Worm (Caenorhabditis elegans) whole organism, young adult: ENCODE data around the gene srt-52.

ENCODE experiments used
- B0035.1 ChIP-seq: sonication (generic microtip); optimal IDR thresholded peaks from 2 replicates; lab custom pipeline; 2016; ENCODE audit warnings: missing genetic modification characterization, mild to moderate bottlenecking, missing compliant biosample characterization, missing genotype, missing genetic modification reagents
- B0261.1 ChIP-seq: sonication (generic microtip); optimal IDR thresholded peaks from 2 replicates; lab custom pipeline; 2016; ENCODE audit warnings: mild to moderate bottlenecking, missing genetic modification characterization, moderate library complexity, missing compliant biosample characterization
- C06A6.2 ChIP-seq: fragments of 200-800 bp; sonication (Bioruptor generic); conservative IDR thresholded peaks from 2 replicates; pipeline ENCODE4 v1.3.6; 2022; ENCODE audit warnings: missing genetic modification characterization, missing compliant biosample characterization
- C17E4.6 ChIP-seq: fragments of 200-800 bp; sonication (Bioruptor generic); IDR thresholded peaks from 2 replicates; pipeline ENCODE4 v1.3.6; 2022; ENCODE audit warnings: missing genetic modification reagents, missing genetic modification characterization, missing compliant biosample characterization
- F22D6.2 ChIP-seq: sonication (generic microtip); optimal IDR thresholded peaks from 2 replicates; lab custom pipeline; 2016; ENCODE audit warnings: mild to moderate bottlenecking, missing genetic modification characterization, missing compliant biosample characterization
- F52B5.7 ChIP-seq: sonication (generic microtip); optimal IDR thresholded peaks from 2 replicates; lab custom pipeline; 2016; ENCODE audit warnings: mild to moderate bottlenecking, missing genetic modification characterization, missing compliant biosample characterization
- F55B11.4 ChIP-seq: sonication (generic microtip); optimal IDR thresholded peaks from 2 replicates; lab custom pipeline; 2016; ENCODE audit warnings: missing compliant biosample characterization, missing genetic modification characterization, borderline replicate concordance; ENCODE audit not compliant: insufficient read depth
- T07F8.4 ChIP-seq: sonication (generic microtip); optimal IDR thresholded peaks from 2 replicates; lab custom pipeline; 2016; ENCODE audit warnings: mild to moderate bottlenecking, missing genetic modification characterization, moderate library complexity, missing compliant biosample characterization
- Y53G8AR.9 ChIP-seq: fragments of 200-800 bp; sonication (Bioruptor generic); conservative IDR thresholded peaks from 2 replicates; pipeline ENCODE4 v1.3.6; 2022; ENCODE audit warnings: missing genetic modification reagents, missing genetic modification characterization, missing compliant biosample characterization
- Y56A3A.18 ChIP-seq: fragments of 200-800 bp; sonication (Bioruptor generic); IDR thresholded peaks from 2 replicates; pipeline ENCODE4 v1.3.6; 2022; ENCODE audit warnings: missing genetic modification reagents, missing genetic modification characterization, missing compliant biosample characterization
- Y67H2A.10 ChIP-seq: fragments of 200-800 bp; sonication (Bioruptor generic); conservative IDR thresholded peaks from 2 replicates; pipeline ENCODE4 v1.3.6; 2022; ENCODE audit warnings: missing genetic modification reagents, missing genetic modification characterization, missing compliant biosample characterization
- Y79H2A.3 ChIP-seq: fragments of 200-800 bp; sonication (Bioruptor generic); conservative IDR thresholded peaks from 2 replicates; pipeline ENCODE4 v1.3.6; 2022; ENCODE audit warnings: missing genetic modification reagents, missing genetic modification characterization, missing compliant biosample characterization
- attf-6 ChIP-seq: fragments of 200-800 bp; sonication (Bioruptor generic); IDR thresholded peaks from 2 replicates; pipeline ENCODE4 v1.3.6; 2022; ENCODE audit warnings: missing genetic modification reagents, missing genetic modification characterization, missing compliant biosample characterization
- ceh-27 ChIP-seq: fragments of 200-800 bp; sonication (Bioruptor generic); optimal IDR thresholded peaks from 2 replicates; lab custom pipeline; 2018; ENCODE audit warnings: mild to moderate bottlenecking, missing genetic modification characterization, moderate library complexity, missing compliant biosample characterization
- ceh-91 ChIP-seq: fragments of 200-800 bp; sonication (Bioruptor generic); IDR thresholded peaks from 2 replicates; pipeline ENCODE4 v1.3.6; 2022; ENCODE audit warnings: missing genetic modification reagents, missing genetic modification characterization, missing compliant biosample characterization
- chd-7 ChIP-seq: sonication (generic microtip); optimal IDR thresholded peaks from 2 replicates; lab custom pipeline; 2016; ENCODE audit warnings: mild to moderate bottlenecking, missing genetic modification characterization, moderate library complexity, missing compliant biosample characterization
- dox-1 ChIP-seq: fragments of 200-800 bp; sonication (Bioruptor generic); IDR thresholded peaks from 2 replicates; pipeline ENCODE4 v1.3.6; 2022; ENCODE audit warnings: missing genetic modification reagents, missing genetic modification characterization, missing compliant biosample characterization
- efl-1 ChIP-seq: fragments of 150-350 bp; optimal IDR thresholded peaks from 2 replicates; lab custom pipeline; 2014; ENCODE audit warnings: missing biosample characterization, missing genetic modification reagents, missing genetic modification characterization
- egl-18 ChIP-seq: fragments of 200-800 bp; sonication (Bioruptor generic); IDR thresholded peaks from 2 replicates; pipeline ENCODE4 v1.3.6; 2022; ENCODE audit warnings: missing genetic modification reagents, missing genetic modification characterization, missing compliant biosample characterization
- fkh-3 ChIP-seq: sonication (generic microtip); optimal IDR thresholded peaks from 2 replicates; lab custom pipeline; 2016; ENCODE audit warnings: mild to moderate bottlenecking, missing genetic modification characterization, missing compliant biosample characterization
- hmg-1.2 ChIP-seq: fragments of 200-800 bp; sonication (Bioruptor generic); IDR thresholded peaks from 2 replicates; pipeline ENCODE4 v1.3.6; 2022; ENCODE audit warnings: missing genetic modification reagents, missing genetic modification characterization, missing compliant biosample characterization
- let-526 ChIP-seq: fragments of 200-800 bp; sonication (Bioruptor generic); IDR thresholded peaks from 2 replicates; pipeline ENCODE4 v1.3.6; 2022; ENCODE audit warnings: missing genetic modification reagents, missing genetic modification characterization, missing compliant biosample characterization
- lin-54 ChIP-seq: fragments of 200-800 bp; sonication (Bioruptor generic); optimal IDR thresholded peaks from 2 replicates; lab custom pipeline; 2018; ENCODE audit warnings: mild to moderate bottlenecking, missing genetic modification characterization, missing compliant biosample characterization
- lir-1 ChIP-seq: fragments of 200-800 bp; sonication (Bioruptor generic); conservative IDR thresholded peaks from 2 replicates; pipeline ENCODE4 v1.3.6; 2022; ENCODE audit warnings: missing genetic modification reagents, missing genetic modification characterization, missing compliant biosample characterization
- lsy-27 ChIP-seq: sonication (generic microtip); optimal IDR thresholded peaks from 2 replicates; lab custom pipeline; 2017; ENCODE audit warnings: missing genetic modification characterization, mild to moderate bottlenecking, missing compliant biosample characterization, antibody characterized with exemption, missing genotype, borderline replicate concordance; ENCODE audit not compliant: insufficient read depth
- madf-8 ChIP-seq: fragments of 200-800 bp; sonication (Bioruptor generic); conservative IDR thresholded peaks from 2 replicates; pipeline ENCODE4 v1.3.6; 2022; ENCODE audit warnings: missing genetic modification reagents, missing genetic modification characterization, missing compliant biosample characterization
- mel-28 ChIP-seq: sonication (generic microtip); optimal IDR thresholded peaks from 2 replicates; lab custom pipeline; 2016; ENCODE audit warnings: borderline replicate concordance, mild to moderate bottlenecking, missing genetic modification characterization, missing compliant biosample characterization
- mes-4 ChIP-seq: sonication (generic microtip); optimal IDR thresholded peaks from 2 replicates; lab custom pipeline; 2016; ENCODE audit warnings: missing genotype, missing genetic modification characterization, missing compliant biosample characterization
- mxl-1 ChIP-seq: sonication (generic microtip); optimal IDR thresholded peaks from 2 replicates; lab custom pipeline; 2016; ENCODE audit warnings: missing genetic modification characterization, missing compliant biosample characterization
- nfya-2 ChIP-seq: fragments of 200-800 bp; sonication (Bioruptor generic); IDR thresholded peaks from 2 replicates; pipeline ENCODE4 v1.3.6; 2022; ENCODE audit warnings: missing genetic modification reagents, missing genetic modification characterization, missing compliant biosample characterization
- nhr-120 ChIP-seq: fragments of 200-800 bp; sonication (Bioruptor generic); IDR thresholded peaks from 2 replicates; pipeline ENCODE4 v1.3.6; 2022; ENCODE audit warnings: missing genetic modification characterization, missing compliant biosample characterization
- nhr-80 ChIP-seq: sonication (generic microtip); optimal IDR thresholded peaks from 2 replicates; lab custom pipeline; 2016; ENCODE audit warnings: missing genetic modification characterization, missing compliant biosample characterization
- rec-8 ChIP-seq, 2 experiments: sonication (generic microtip); optimal IDR thresholded peaks; 2 replicates each; lab custom pipeline; 2016; ENCODE audit warnings: mild to moderate bottlenecking in 2 of 2, missing genetic modification characterization in 2 of 2, missing genetic modification reagents in 2 of 2, missing genotype in 2 of 2, missing biosample characterization in 1 of 2, missing compliant biosample characterization in 1 of 2, moderate library complexity in 1 of 2
- repo-1 ChIP-seq: sonication (generic microtip); optimal IDR thresholded peaks from 2 replicates; lab custom pipeline; 2017; ENCODE audit warnings: mild to moderate bottlenecking, missing genetic modification characterization, missing compliant biosample characterization
- rpc-1 ChIP-seq, 2 experiments: fragments of 150-350 bp in 1 of 2; sonication (generic microtip) in 1 of 2; optimal IDR thresholded peaks; 2 replicates each; lab custom pipeline; 2014 to 2018; ENCODE audit warnings: missing biosample characterization in 1 of 2, missing genetic modification characterization in 1 of 2, missing genetic modification reagents in 1 of 2, missing genotype in 1 of 2
- snpc-3.4 ChIP-seq: sonication (generic microtip); optimal IDR thresholded peaks from 2 replicates; lab custom pipeline; 2017; ENCODE audit warnings: missing genetic modification characterization, mild to moderate bottlenecking, missing compliant biosample characterization, antibody characterized with exemption, moderate library complexity, missing genotype, missing genetic modification reagents
- somi-1 ChIP-seq: fragments of 200-800 bp; sonication (Bioruptor generic); optimal IDR thresholded peaks from 2 replicates; lab custom pipeline; 2018; ENCODE audit warnings: mild to moderate bottlenecking, missing genetic modification characterization, missing compliant biosample characterization
- sptf-2 ChIP-seq: fragments of 200-800 bp; sonication (Bioruptor generic); optimal IDR thresholded peaks from 2 replicates; lab custom pipeline; 2018; ENCODE audit warnings: mild to moderate bottlenecking, missing genetic modification characterization, missing compliant biosample characterization
- tbp1 ChIP-seq: fragments of 200-800 bp; sonication (Bioruptor generic); optimal IDR thresholded peaks from 2 replicates; lab custom pipeline; 2018; ENCODE audit warnings: mild to moderate bottlenecking, missing genetic modification characterization, missing compliant biosample characterization
- tlf-1 ChIP-seq: fragments of 200-800 bp; sonication (Bioruptor generic); optimal IDR thresholded peaks from 2 replicates; lab custom pipeline; 2018; ENCODE audit warnings: mild to moderate bottlenecking, missing genetic modification characterization, missing compliant biosample characterization
- unc-130 ChIP-seq: sonication (generic microtip); optimal IDR thresholded peaks from 2 replicates; lab custom pipeline; 2016; ENCODE audit warnings: missing genetic modification reagents, missing genetic modification characterization, missing compliant biosample characterization
- unc-62 ChIP-seq: fragments of 150-350 bp; optimal IDR thresholded peaks from 2 replicates; lab custom pipeline; 2014; ENCODE audit warnings: missing biosample characterization, missing genetic modification reagents, missing genetic modification characterization
- xnd-1 ChIP-seq: sonication (generic microtip); optimal IDR thresholded peaks from 2 replicates; lab custom pipeline; 2016; ENCODE audit warnings: missing genotype, missing genetic modification reagents, missing genetic modification characterization, missing compliant biosample characterization
- ztf-22 ChIP-seq: fragments of 200-800 bp; sonication (Bioruptor generic); optimal IDR thresholded peaks from 2 replicates; lab custom pipeline; 2018; ENCODE audit warnings: mild to moderate bottlenecking, missing genetic modification characterization, moderate library complexity, missing compliant biosample characterization
- ztf-28 ChIP-seq: fragments of 200-800 bp; sonication (Bioruptor generic); IDR thresholded peaks from 2 replicates; pipeline ENCODE4 v1.3.6; 2022; ENCODE audit warnings: missing genetic modification reagents, missing genetic modification characterization, missing compliant biosample characterization

The srt-52 gene

ce11 chrV:8716-9246, 47.1 kb downstream of the srt-52 start, which contains the start of gene B0348.10 (continued):
- TF ChIP-seq F55B11.4 (tag; lab: Kevin White, UChicago): no peak
- TF ChIP-seq Y53G8AR.9 (GFP tag; lab: Robert Waterston, UW): no peak
- TF ChIP-seq Y67H2A.10 (GFP tag; lab: Robert Waterston, UW): no peak
- peak; percentile 46 for TF ChIP-seq tbp1 (GFP tag; lab: Kevin White, UChicago)
- no peak for TF ChIP-seq ceh-91 (GFP tag; lab: Robert Waterston, UW)
- 0 out of 2 replicates have a peak, but pooled peaks have one; percentile 47 for TF ChIP-seq Y56A3A.18
- no peak for TF ChIP-seq unc-62
- TF ChIP-seq ztf-22 (GFP tag; lab: Kevin White, UChicago): no peak
- no peak for TF ChIP-seq tlf-1
- TF ChIP-seq dox-1 (GFP tag; lab: Robert Waterston, UW): peak; percentile 84
- peak; percentile 54 for TF ChIP-seq ceh-27 (GFP tag; lab: Kevin White, UChicago)
- TF ChIP-seq nhr-80 (tag; lab: Kevin White, UChicago): peak; percentile 71
- no peak for TF ChIP-seq mel-28 (tag; lab: Kevin White, UChicago)
- TF ChIP-seq let-526 (GFP tag; lab: Robert Waterston, UW): no peak
- no peak for TF ChIP-seq C06A6.2
- no peak for TF ChIP-seq C17E4.6 (GFP tag; lab: Robert Waterston, UW)

- TF ChIP-seq somi-1 (GFP tag; lab: Kevin White, UChicago): no peak
- no peak for TF ChIP-seq egl-18 (GFP tag; lab: Robert Waterston, UW)
- TF ChIP-seq lir-1 (GFP tag; lab: Robert Waterston, UW): no peak
- no peak for TF ChIP-seq B0261.1 (tag; lab: Kevin White, UChicago)
- no peak for TF ChIP-seq snpc-3.4 (tag; lab: Kevin White, UChicago)
- no peak for TF ChIP-seq nhr-120 (GFP tag; lab: Robert Waterston, UW)
- TF ChIP-seq repo-1 (tag; lab: Kevin White, UChicago): no peak
- TF ChIP-seq mes-4 (tag; lab: Kevin White, UChicago): no peak
- no peak for TF ChIP-seq Y79H2A.3
- no peak for TF ChIP-seq xnd-1 (tag; lab: Kevin White, UChicago)
- TF ChIP-seq F22D6.2 (tag; lab: Kevin White, UChicago): no peak
- TF ChIP-seq F52B5.7: no peak
- no peak for TF ChIP-seq lsy-27
- TF ChIP-seq mxl-1 (tag; lab: Kevin White, UChicago): no peak
- TF ChIP-seq unc-130 (GFP tag; lab: Kevin White, UChicago): no peak
- TF ChIP-seq rpc-1 (optimal IDR thresholded peaks at IDR 0.05; lab: Kevin White, UChicago): no peak
- peak; percentile 2 for TF ChIP-seq rpc-1 (tag; optimal IDR thresholded peaks at IDR 0.05; lab: Kevin White, UChicago)
- TF ChIP-seq F55B11.4 (tag; lab: Kevin White, UChicago): no peak
- TF ChIP-seq ceh-27 (GFP tag; lab: Kevin White, UChicago): no peak
- TF ChIP-seq mel-28 (tag; lab: Kevin White, UChicago): no peak
- TF ChIP-seq lin-54 (GFP tag; lab: Kevin White, UChicago): peak; percentile 45
- TF ChIP-seq chd-7 (tag; lab: Kevin White, UChicago): no peak
- no peak for TF ChIP-seq madf-8 (GFP tag; lab: Robert Waterston, UW)
- TF ChIP-seq ztf-28: no peak
- TF ChIP-seq nhr-80 (tag; lab: Kevin White, UChicago): no peak
- no peak for TF ChIP-seq T07F8.4 (tag; lab: Kevin White, UChicago)
- no peak for TF ChIP-seq fkh-3 (tag; lab: Kevin White, UChicago)
- TF ChIP-seq B0035.1 (tag; lab: Kevin White, UChicago): no peak
- no peak; the same call in 1 of the 2 replicates for TF ChIP-seq hmg-1.2 (GFP tag; lab: Robert Waterston, UW)
- no peak for TF ChIP-seq sptf-2 (GFP tag; lab: Kevin White, UChicago)
- no peak for TF ChIP-seq nfya-2 (GFP tag; lab: Robert Waterston, UW)
- no peak for TF ChIP-seq rec-8 (tag; optimal IDR thresholded peaks at IDR 0.05; lab: Kevin White, UChicago)
- no peak for TF ChIP-seq attf-6 (GFP tag; lab: Robert Waterston, UW)
- peak; percentile 88 for TF ChIP-seq efl-1
Measured at ce11 chrV:7778-8445, 47.9 kb downstream of the srt-52 start, which contains the start of gene ife-3. Gene ife-3 (minus strand): TSS chrV:7828.
